Worm (Caenorhabditis elegans) whole organism, late embryonic: Measurements from ENCODE around the gene M106.7.

Experiments
- fax-1 ChIP-seq: sonication (generic microtip); optimal IDR thresholded peaks from 2 replicates; lab custom pipeline; 2016; ENCODE audit warnings: missing genotype, missing genetic modification characterization, missing compliant biosample characterization
- pha-4 ChIP-seq: fragments of 150-350 bp; optimal IDR thresholded peaks from 2 replicates; lab custom pipeline; 2018; ENCODE audit warnings: missing biosample characterization, missing genetic modification reagents, missing genetic modification characterization

ce11 chrII:10834717-10835116 is 22.3 kb downstream of the M106.7 start:
- TF ChIP-seq fax-1 = no peak
- no peak for TF ChIP-seq pha-4 (tag; lab: Kevin White, UChicago)
